Worm (Caenorhabditis elegans) whole organism, early embryonic: ENCODE data around the gene srd-42.

Experiments used
- B0310.2 ChIP-seq: sonication (generic microtip); optimal IDR thresholded peaks from 2 replicates; lab custom pipeline; 2016; ENCODE audit warnings: mild to moderate bottlenecking, missing genetic modification characterization, missing compliant biosample characterization
- F13C5.2 ChIP-seq: sonication (generic microtip); optimal IDR thresholded peaks from 2 replicates; lab custom pipeline; 2017; ENCODE audit warnings: mild to moderate bottlenecking, missing genetic modification characterization, inconsistent platforms, missing compliant biosample characterization
- aly-1 ChIP-seq: sonication (generic microtip); optimal IDR thresholded peaks from 2 replicates; lab custom pipeline; 2016; ENCODE audit warnings: missing genetic modification characterization, missing compliant biosample characterization
- ama-1 ChIP-seq: fragments of 150-350 bp; optimal IDR thresholded peaks from 2 replicates; lab custom pipeline; 2014
- ceh-13 ChIP-seq: fragments of 200-800 bp; sonication (Bioruptor generic); optimal IDR thresholded peaks from 2 replicates; lab custom pipeline; 2018; ENCODE audit warnings: mild to moderate bottlenecking, missing genetic modification characterization, missing compliant biosample characterization
- ceh-36 ChIP-seq: sonication (generic microtip); optimal IDR thresholded peaks from 2 replicates; lab custom pipeline; 2016; ENCODE audit warnings: missing genetic modification characterization, inconsistent platforms, missing compliant biosample characterization
- ets-7 ChIP-seq: sonication (generic microtip); optimal IDR thresholded peaks from 2 replicates; lab custom pipeline; 2016; ENCODE audit warnings: missing genotype, missing genetic modification characterization, missing compliant biosample characterization
- flt-1 ChIP-seq: fragments of 200-800 bp; sonication (Bioruptor generic); IDR thresholded peaks from 2 replicates; pipeline ENCODE4 v1.3.6; 2022; ENCODE audit warnings: missing genetic modification characterization, missing compliant biosample characterization
- hmbx-1 ChIP-seq: sonication (generic microtip); optimal IDR thresholded peaks from 2 replicates; lab custom pipeline; 2016; ENCODE audit warnings: mild to moderate bottlenecking, missing genetic modification characterization, missing compliant biosample characterization
- hmg-4 ChIP-seq: fragments of 200-800 bp; sonication (Bioruptor generic); optimal IDR thresholded peaks from 2 replicates; lab custom pipeline; 2018; ENCODE audit warnings: mild to moderate bottlenecking, missing genetic modification characterization, missing compliant biosample characterization
- hnd-1 ChIP-seq: sonication (generic microtip); optimal IDR thresholded peaks from 2 replicates; lab custom pipeline; 2016; ENCODE audit warnings: missing genetic modification characterization, missing compliant biosample characterization
- pes-1 ChIP-seq: fragments of 200-800 bp; sonication (Bioruptor generic); IDR thresholded peaks from 2 replicates; pipeline ENCODE4 v1.3.6; 2022; ENCODE audit warnings: missing genetic modification reagents, missing genetic modification characterization, missing compliant biosample characterization
- scrt-1 ChIP-seq: fragments of 200-800 bp; sonication (Bioruptor generic); IDR thresholded peaks from 2 replicates; pipeline ENCODE4 v1.3.6; 2022; ENCODE audit warnings: missing genetic modification characterization, missing compliant biosample characterization
- sea-1 ChIP-seq: fragments of 200-800 bp; sonication (Bioruptor generic); conservative IDR thresholded peaks from 2 replicates; pipeline ENCODE4 v1.3.6; 2022; ENCODE audit warnings: missing genetic modification characterization, missing compliant biosample characterization
- tbx-11 ChIP-seq: fragments of 200-800 bp; sonication (Bioruptor generic); IDR thresholded peaks from 2 replicates; pipeline ENCODE4 v1.3.6; 2022; ENCODE audit warnings: missing genetic modification characterization, missing compliant biosample characterization
- tbx-37 ChIP-seq: fragments of 200-800 bp; sonication (Bioruptor generic); conservative IDR thresholded peaks from 2 replicates; pipeline ENCODE4 v1.3.6; 2022; ENCODE audit warnings: missing genetic modification reagents, missing genetic modification characterization, missing compliant biosample characterization
- tra-4 ChIP-seq: sonication (generic microtip); optimal IDR thresholded peaks from 2 replicates; lab custom pipeline; 2017; ENCODE audit warnings: missing genetic modification characterization, missing compliant biosample characterization

Gene srd-42

ce11 chrX:13300503-13300902 is 2.8 kb downstream of the srd-42 start, which contains the start of gene srd-39:
Gene srd-39 (minus strand): TSS chrX:13300603.
- TF ChIP-seq tra-4 (tag; lab: Kevin White, UChicago) (no peak), hmbx-1 (tag; lab: Kevin White, UChicago) (no peak)

- TF ChIP-seq hmg-4 (GFP tag; lab: Kevin White, UChicago) (no peak), F13C5.2 (no peak), pes-1 (GFP tag; lab: Robert Waterston, UW) (no peak), hnd-1 (tag; lab: Kevin White, UChicago) (no peak), ceh-36 (tag; lab: Kevin White, UChicago) (no peak), scrt-1 (GFP tag; lab: Robert Waterston, UW) (no peak), tra-4 (tag; lab: Kevin White, UChicago) (no peak), aly-1 (no peak), ets-7 (no peak), tbx-37 (GFP tag; lab: Robert Waterston, UW) (no peak), sea-1 (GFP tag; lab: Robert Waterston, UW) (no peak), B0310.2 (no peak), flt-1 (no peak), ceh-13 (GFP tag; lab: Kevin White, UChicago) (no peak), hmbx-1 (tag; lab: Kevin White, UChicago) (no peak)
Measured at ce11 chrX:13294669-13295068, 8.6 kb downstream of the srd-42 start, which contains the start of gene srd-36. Gene srd-36 (minus strand): TSS chrX:13294769.

ce11 chrX:13293023-13293422 is 10.2 kb downstream of the srd-42 start:
- TF ChIP-seq sea-1 (GFP tag; lab: Robert Waterston, UW) (no peak), tbx-37 (GFP tag; lab: Robert Waterston, UW) (no peak), hmbx-1 (tag; lab: Kevin White, UChicago) (no peak), tbx-11 (GFP tag; lab: Robert Waterston, UW) (no peak), ceh-36 (tag; lab: Kevin White, UChicago) (no peak), aly-1 (no peak), ama-1 (lab: Kevin White, UChicago) (no peak), scrt-1 (GFP tag; lab: Robert Waterston, UW) (no peak), flt-1 (no peak), pes-1 (GFP tag; lab: Robert Waterston, UW) (no peak), tra-4 (tag; lab: Kevin White, UChicago) (no peak), hmg-4 (GFP tag; lab: Kevin White, UChicago) (no peak), hnd-1 (tag; lab: Kevin White, UChicago) (no peak), ceh-13 (GFP tag; lab: Kevin White, UChicago) (no peak), B0310.2 (no peak)

- no peak for TF ChIP-seq scrt-1 (GFP tag; lab: Robert Waterston, UW)
- no peak for TF ChIP-seq flt-1
- no peak for TF ChIP-seq hmg-4 (GFP tag; lab: Kevin White, UChicago)
- TF ChIP-seq B0310.2, result no peak
- no peak for TF ChIP-seq hnd-1 (tag; lab: Kevin White, UChicago)
- TF ChIP-seq ceh-36 (tag; lab: Kevin White, UChicago), result no peak
- TF ChIP-seq ama-1 (lab: Kevin White, UChicago), result no peak
- no peak for TF ChIP-seq pes-1 (GFP tag; lab: Robert Waterston, UW)
- TF ChIP-seq aly-1, result no peak
- TF ChIP-seq ets-7, result no peak
- TF ChIP-seq hmbx-1 (tag; lab: Kevin White, UChicago), result no peak
- no peak for TF ChIP-seq tra-4 (tag; lab: Kevin White, UChicago)
- no peak for TF ChIP-seq sea-1 (GFP tag; lab: Robert Waterston, UW)
- TF ChIP-seq ceh-13 (GFP tag; lab: Kevin White, UChicago), result no peak
- TF ChIP-seq F13C5.2, result no peak
- no peak for TF ChIP-seq tbx-11 (GFP tag; lab: Robert Waterston, UW)
- TF ChIP-seq tbx-37 (GFP tag; lab: Robert Waterston, UW), result no peak
Measured at ce11 chrX:13291506-13291905, 11.8 kb downstream of the srd-42 start, which contains the start of gene srd-38. Gene srd-38 (plus strand): TSS chrX:13291806.

ce11 chrX:13290531-13290930 is 12.7 kb downstream of the srd-42 start, which contains the start of gene R04D3.3:
Gene R04D3.3 (minus strand): TSS chrX:13290631.
- no peak for TF ChIP-seq tbx-11 (GFP tag; lab: Robert Waterston, UW)
- TF ChIP-seq ceh-13 (GFP tag; lab: Kevin White, UChicago), result no peak
- no peak for TF ChIP-seq tbx-37 (GFP tag; lab: Robert Waterston, UW)
- no peak for TF ChIP-seq B0310.2
- TF ChIP-seq aly-1, result no peak
- no peak for TF ChIP-seq tra-4 (tag; lab: Kevin White, UChicago)
- no peak for TF ChIP-seq hmbx-1 (tag; lab: Kevin White, UChicago)
- no peak for TF ChIP-seq sea-1 (GFP tag; lab: Robert Waterston, UW)
- no peak for TF ChIP-seq scrt-1 (GFP tag; lab: Robert Waterston, UW)
- TF ChIP-seq ets-7, result no peak
- no peak for TF ChIP-seq hmg-4 (GFP tag; lab: Kevin White, UChicago)
- no peak for TF ChIP-seq pes-1 (GFP tag; lab: Robert Waterston, UW)
- TF ChIP-seq flt-1, result no peak

ce11 chrX:13288715-13289114 is 14.5 kb downstream of the srd-42 start, which contains the start of gene R04D3.4:
Gene R04D3.4 (minus strand): TSS chrX:13288815.
- TF ChIP-seq tra-4 (tag; lab: Kevin White, UChicago) (no peak), hmbx-1 (tag; lab: Kevin White, UChicago) (no peak), ama-1 (lab: Kevin White, UChicago) (no peak), hnd-1 (tag; lab: Kevin White, UChicago) (no peak), B0310.2 (no peak), ets-7 (no peak), ceh-13 (GFP tag; lab: Kevin White, UChicago) (no peak), ceh-36 (tag; lab: Kevin White, UChicago) (no peak), F13C5.2 (no peak), tbx-37 (GFP tag; lab: Robert Waterston, UW) (no peak), pes-1 (GFP tag; lab: Robert Waterston, UW) (no peak), tbx-11 (GFP tag; lab: Robert Waterston, UW) (no peak), flt-1 (no peak), sea-1 (GFP tag; lab: Robert Waterston, UW) (no peak), aly-1 (no peak)

ce11 chrX:13286533-13286932 is 16.7 kb downstream of the srd-42 start, which contains the start of gene R04D3.2:
Gene R04D3.2 (minus strand): TSS chrX:13286633.
- no peak for TF ChIP-seq tra-4 (tag; lab: Kevin White, UChicago)
- TF ChIP-seq sea-1 (GFP tag; lab: Robert Waterston, UW), result no peak
- no peak for TF ChIP-seq hnd-1 (tag; lab: Kevin White, UChicago)
- no peak for TF ChIP-seq B0310.2
- no peak for TF ChIP-seq ets-7
- no peak for TF ChIP-seq ceh-13 (GFP tag; lab: Kevin White, UChicago)
- no peak for TF ChIP-seq pes-1 (GFP tag; lab: Robert Waterston, UW)
- TF ChIP-seq tbx-11 (GFP tag; lab: Robert Waterston, UW), result no peak
- no peak for TF ChIP-seq flt-1
- no peak for TF ChIP-seq hmg-4 (GFP tag; lab: Kevin White, UChicago)
- no peak for TF ChIP-seq hmbx-1 (tag; lab: Kevin White, UChicago)
- TF ChIP-seq ama-1 (lab: Kevin White, UChicago), result no peak
